Fruit fly (Drosophila melanogaster) whole organism, embryonic: ENCODE data around the gene CG5665.

Source experiments
- ATbp ChIP-seq: fragments of 200-800 bp; sonication (Bioruptor generic); optimal IDR thresholded peaks from 2 replicates; lab custom pipeline; 2017; ENCODE audit warnings: missing biosample characterization, mild to moderate bottlenecking, missing genetic modification characterization, missing genetic modification reagents
- BtbVII ChIP-seq: fragments of 200-800 bp; sonication (Bioruptor generic); optimal IDR thresholded peaks from 3 replicates; lab custom pipeline; 2017; ENCODE audit warnings: missing biosample characterization, mild to moderate bottlenecking, missing genetic modification characterization
- CG10274 ChIP-seq: fragments of 200-800 bp; sonication (Bioruptor generic); optimal IDR thresholded peaks from 3 replicates; lab custom pipeline; 2017; ENCODE audit warnings: missing biosample characterization, mild to moderate bottlenecking, missing genetic modification characterization
- CG11093 ChIP-seq: fragments of 200-800 bp; sonication (Bioruptor generic); IDR thresholded peaks from 3 replicates; pipeline ENCODE4 v1.3.6; 2022; ENCODE audit warnings: missing biosample characterization, missing genetic modification characterization
- CG11695 ChIP-seq: fragments of 200-800 bp; sonication (Bioruptor generic); IDR thresholded peaks from 3 replicates; pipeline ENCODE4 v1.3.6; 2022; ENCODE audit warnings: missing biosample characterization, missing genetic modification characterization
- CG11723 ChIP-seq: fragments of 200-800 bp; sonication (Bioruptor generic); optimal IDR thresholded peaks from 2 replicates; lab custom pipeline; 2017; ENCODE audit warnings: missing biosample characterization, mild to moderate bottlenecking, missing genetic modification characterization
- CG14050 ChIP-seq: fragments of 200-800 bp; sonication (Bioruptor generic); IDR thresholded peaks from 3 replicates; pipeline ENCODE4 v1.3.6; 2022; ENCODE audit warnings: missing biosample characterization, missing genetic modification characterization
- CG17328 ChIP-seq: fragments of 200-800 bp; sonication (Bioruptor generic); IDR thresholded peaks from 2 replicates; pipeline ENCODE4 v1.3.6; 2022; ENCODE audit warnings: missing biosample characterization, missing genetic modification characterization
- CG2129 ChIP-seq: fragments of 200-800 bp; sonication (Bioruptor generic); IDR thresholded peaks from 2 replicates; pipeline ENCODE4 v1.3.6; 2022; ENCODE audit warnings: missing biosample characterization, missing genetic modification characterization; ENCODE audit not compliant: partially characterized antibody
- CG30020 ChIP-seq: fragments of 200-800 bp; optimal IDR thresholded peaks from 2 replicates; lab custom pipeline; 2019; ENCODE audit warnings: missing biosample characterization, mild to moderate bottlenecking, missing genetic modification characterization, moderate library complexity
- CG31388 ChIP-seq: fragments of 200-800 bp; sonication (Bioruptor generic); optimal IDR thresholded peaks from 2 replicates; lab custom pipeline; 2016; ENCODE audit warnings: missing biosample characterization, missing genetic modification characterization
- CG31441 ChIP-seq: fragments of 200-800 bp; sonication (Bioruptor generic); IDR thresholded peaks from 2 replicates; pipeline ENCODE4 v1.3.6; 2022; ENCODE audit warnings: missing biosample characterization, missing genetic modification characterization
- CG33557 ChIP-seq: fragments of 200-800 bp; sonication (Bioruptor generic); optimal IDR thresholded peaks from 2 replicates; lab custom pipeline; 2019; ENCODE audit warnings: missing biosample characterization, mild to moderate bottlenecking, missing genetic modification characterization, moderate library complexity
- CG43689 ChIP-seq: fragments of 200-800 bp; sonication (Bioruptor generic); IDR thresholded peaks from 2 replicates; pipeline ENCODE4 v1.3.6; 2022; ENCODE audit warnings: missing biosample characterization, missing genetic modification characterization
- CG6272 ChIP-seq: fragments of 200-800 bp; sonication (Bioruptor generic); IDR thresholded peaks from 2 replicates; pipeline ENCODE4 v1.3.6; 2022; ENCODE audit warnings: missing biosample characterization, missing genetic modification characterization
- CG6813 ChIP-seq: fragments of 200-800 bp; sonication (Bioruptor generic); optimal IDR thresholded peaks from 2 replicates; lab custom pipeline; 2017; ENCODE audit warnings: missing biosample characterization, missing genetic modification characterization, mild to moderate bottlenecking, moderate library complexity, missing genetic modification reagents
- CG7271 ChIP-seq: fragments of 200-800 bp; sonication (Bioruptor generic); optimal IDR thresholded peaks from 2 replicates; lab custom pipeline; 2018; ENCODE audit warnings: missing biosample characterization, mild to moderate bottlenecking, missing genetic modification characterization, moderate library complexity
- CG8478 ChIP-seq: fragments of >200 bp; optimal IDR thresholded peaks from 2 replicates; lab custom pipeline; 2018
- CG8765 ChIP-seq: fragments of 200-800 bp; sonication (Bioruptor generic); IDR thresholded peaks from 2 replicates; pipeline ENCODE4 v1.3.6; 2022; ENCODE audit warnings: missing biosample characterization, missing genetic modification characterization
- CG9727 ChIP-seq: fragments of 200-800 bp; sonication (Bioruptor generic); optimal IDR thresholded peaks from 3 replicates; lab custom pipeline; 2017; ENCODE audit warnings: missing biosample characterization, mild to moderate bottlenecking, missing genetic modification characterization
- Dbx ChIP-seq: fragments of 200-800 bp; sonication (Bioruptor generic); IDR thresholded peaks from 3 replicates; pipeline ENCODE4 v1.3.6; 2022; ENCODE audit warnings: missing biosample characterization, missing genetic modification characterization
- Dref ChIP-seq: fragments of 200-800 bp; sonication (Bioruptor generic); IDR thresholded peaks from 2 replicates; pipeline ENCODE4 v1.3.6; 2022; ENCODE audit warnings: missing biosample characterization, missing genetic modification characterization
- Drgx ChIP-seq: fragments of 200-800 bp; sonication (Bioruptor generic); IDR thresholded peaks from 2 replicates; pipeline ENCODE4 v1.3.6; 2022; ENCODE audit warnings: missing biosample characterization, missing genetic modification characterization
- Eip74EF ChIP-seq, 2 experiments: fragments of 200-800 bp in 1 of 2; fragments of >200 bp in 1 of 2; sonication (Bioruptor generic) in 1 of 2; optimal IDR thresholded peaks; 2 replicates each; lab custom pipeline; 2017 to 2019; ENCODE audit warnings: missing biosample characterization in 2 of 2, missing genetic modification characterization in 2 of 2, mild to moderate bottlenecking in 1 of 2, moderate library complexity in 1 of 2
- Hsf ChIP-seq: fragments of 200-800 bp; sonication (Bioruptor generic); optimal IDR thresholded peaks from 3 replicates; lab custom pipeline; 2016; ENCODE audit warnings: missing biosample characterization, missing genetic modification characterization
- Kr ChIP-seq: fragments of 200-800 bp; sonication (Bioruptor generic); optimal IDR thresholded peaks from 2 replicates; lab custom pipeline; 2017; ENCODE audit warnings: missing biosample characterization, mild to moderate bottlenecking, missing genetic modification characterization
- MTF-1 ChIP-seq: fragments of 200-800 bp; sonication (Bioruptor generic); optimal IDR thresholded peaks from 2 replicates; lab custom pipeline; 2018; ENCODE audit warnings: missing biosample characterization, mild to moderate bottlenecking, missing genetic modification characterization, borderline replicate concordance
- Mes4 ChIP-seq: fragments of 200-800 bp; sonication (Bioruptor generic); optimal IDR thresholded peaks from 2 replicates; lab custom pipeline; 2016; ENCODE audit warnings: missing biosample characterization, missing genetic modification characterization
- Mrtf ChIP-seq: fragments of 200-800 bp; sonication (Bioruptor generic); IDR thresholded peaks from 3 replicates; pipeline ENCODE4 v1.3.6; 2022; ENCODE audit warnings: missing biosample characterization, missing genetic modification characterization
- Myb ChIP-seq: fragments of 200-800 bp; sonication (Bioruptor generic); optimal IDR thresholded peaks from 2 replicates; lab custom pipeline; 2016; ENCODE audit warnings: missing biosample characterization, missing genetic modification characterization
- NC2β ChIP-seq: fragments of 200-800 bp; sonication (Bioruptor generic); optimal IDR thresholded peaks from 2 replicates; lab custom pipeline; 2016; ENCODE audit warnings: missing biosample characterization, missing genetic modification characterization
- Scr ChIP-seq: fragments of 200-800 bp; sonication (Bioruptor generic); IDR thresholded peaks from 2 replicates; pipeline ENCODE4 v1.3.6; 2022; ENCODE audit warnings: missing biosample characterization, missing genetic modification characterization; ENCODE audit not compliant: partially characterized antibody
- Side ChIP-seq: fragments of 200-800 bp; sonication (Bioruptor generic); optimal IDR thresholded peaks from 2 replicates; lab custom pipeline; 2016; ENCODE audit warnings: missing biosample characterization, missing genetic modification characterization
- Trl ChIP-seq, 3 experiments: fragments of >200 bp in 2 of 3; fragments of 200-800 bp in 1 of 3; sonication (Bioruptor generic) in 1 of 3; optimal IDR thresholded peaks; 2 replicates in 1 of 3; 3 replicates in 2 of 3; lab custom pipeline; 2016 to 2017; ENCODE audit warnings: missing biosample characterization in 1 of 3, missing genetic modification characterization in 1 of 3
- Xrp1 ChIP-seq: fragments of 200-800 bp; sonication (Bioruptor generic); IDR thresholded peaks from 2 replicates; pipeline ENCODE4 v1.3.6; 2022; ENCODE audit warnings: missing biosample characterization, missing genetic modification characterization
- ase ChIP-seq: fragments of 200-800 bp; sonication (Bioruptor generic); IDR thresholded peaks from 3 replicates; pipeline ENCODE4 v1.3.6; 2022; ENCODE audit warnings: missing biosample characterization, missing genetic modification characterization
- ato ChIP-seq: fragments of 200-800 bp; sonication (Bioruptor generic); IDR thresholded peaks from 2 replicates; pipeline ENCODE4 v1.3.6; 2022; ENCODE audit warnings: missing biosample characterization, missing genetic modification characterization; ENCODE audit not compliant: partially characterized antibody
- bigmax ChIP-seq: fragments of 200-800 bp; sonication (Bioruptor generic); optimal IDR thresholded peaks from 2 replicates; lab custom pipeline; 2018; ENCODE audit warnings: missing biosample characterization, mild to moderate bottlenecking, missing genetic modification characterization
- cato ChIP-seq: fragments of 200-800 bp; sonication (Bioruptor generic); optimal IDR thresholded peaks from 2 replicates; lab custom pipeline; 2016; ENCODE audit warnings: missing biosample characterization, missing genetic modification characterization, borderline replicate concordance
- gro ChIP-seq: fragments of 200-800 bp; sonication (Bioruptor generic); optimal IDR thresholded peaks from 2 replicates; lab custom pipeline; 2016; ENCODE audit warnings: missing biosample characterization, missing genetic modification characterization
- jing ChIP-seq: fragments of 200-800 bp; sonication (Bioruptor generic); optimal IDR thresholded peaks from 2 replicates; lab custom pipeline; 2018; ENCODE audit warnings: missing biosample characterization, mild to moderate bottlenecking, missing genetic modification characterization
- lov ChIP-seq, 2 experiments: fragments of 200-800 bp in 1 of 2; fragments of >200 bp in 1 of 2; sonication (Bioruptor generic) in 1 of 2; IDR thresholded peaks in 1 of 2; optimal IDR thresholded peaks in 1 of 2; 2 replicates in 1 of 2; 3 replicates in 1 of 2; pipeline versions ENCODE4 v1.3.6 to Lab custom; 2017 to 2022; ENCODE audit warnings: missing biosample characterization in 1 of 2, missing genetic modification characterization in 1 of 2
- pan ChIP-seq, 4 experiments: fragments of >200 bp in 3 of 4; fragments of 200-800 bp in 1 of 4; sonication (Bioruptor generic) in 1 of 4; optimal IDR thresholded peaks in 3 of 4; IDR thresholded peaks in 1 of 4; 2 replicates each; pipeline versions ENCODE4 v1.3.6 to Lab custom; 2017 to 2022; ENCODE audit warnings: missing biosample characterization in 2 of 4, missing genetic modification characterization in 2 of 4, mixed read lengths in 1 of 4
- ro ChIP-seq: fragments of 200-800 bp; sonication (Bioruptor generic); IDR thresholded peaks from 2 replicates; pipeline ENCODE4 v1.3.6; 2022; ENCODE audit warnings: missing biosample characterization, missing genetic modification characterization
- shn ChIP-seq: fragments of 200-800 bp; sonication (Bioruptor generic); optimal IDR thresholded peaks from 3 replicates; lab custom pipeline; 2016; ENCODE audit warnings: missing biosample characterization, missing genetic modification characterization
- sug ChIP-seq: fragments of 200-800 bp; optimal IDR thresholded peaks from 2 replicates; lab custom pipeline; 2019; ENCODE audit warnings: missing biosample characterization, mild to moderate bottlenecking, missing genetic modification characterization, moderate library complexity
- trem ChIP-seq: fragments of 200-800 bp; optimal IDR thresholded peaks from 3 replicates; lab custom pipeline; 2019; ENCODE audit warnings: missing biosample characterization, mild to moderate bottlenecking, missing genetic modification characterization, moderate library complexity

The CG5665 gene

dm6 chr3L:20347762-20348580 is 10.3 kb upstream of the CG5665 start, which contains the start of the genes Rbbp5 and eRF1 (continued):
- TF ChIP-seq CG43689 (GFP tag; lab: Robert Waterston, UW) (peak; percentile 43; the same call in 1 of the 2 replicates), NC2β (GFP tag; lab: Kevin White, UChicago) (no peak), BtbVII (GFP tag; lab: Kevin White, UChicago) (peak; percentile 47), CG6272 (GFP tag; lab: Robert Waterston, UW) (no peak), CG11695 (GFP tag; lab: Robert Waterston, UW) (0 out of 3 replicates have a peak, but pooled peaks have one; percentile 10), CG31388 (GFP tag; lab: Kevin White, UChicago) (peak; percentile 65), CG17328 (GFP tag; lab: Robert Waterston, UW) (peak; percentile 75), gro (peak; percentile 14), trem (tag; lab: Kevin White, UChicago) (peak; percentile 80), CG6813 (GFP tag; lab: Kevin White, UChicago) (no peak), Mrtf (GFP tag; lab: Robert Waterston, UW) (no peak), Drgx (GFP tag; lab: Robert Waterston, UW) (no peak), pan (optimal IDR thresholded peaks at IDR 0.05; lab: Kevin White, UChicago) (no peak), pan (GFP tag; optimal IDR thresholded peaks at IDR 0.05 in 1 of 2, IDR thresholded peaks at IDR 0.05 in 1 of 2) (peak in 1 of 2 experiments; percentile 74), lov (optimal IDR thresholded peaks at IDR 0.05; lab: Kevin White, UChicago) (no peak), lov (GFP tag; IDR thresholded peaks at IDR 0.05; lab: Robert Waterston, UW) (peak; percentile 64; the same call in 2 of the 3 replicates), Trl (optimal IDR thresholded peaks at IDR 0.05; lab: Kevin White, UChicago) (no peak), Trl (GFP tag; optimal IDR thresholded peaks at IDR 0.05; lab: Kevin White, UChicago) (peak; percentile 57), Hsf (GFP tag; lab: Kevin White, UChicago) (peak; percentile 68), cato (no peak), CG30020 (tag; lab: Kevin White, UChicago) (peak; percentile 74), Dref (GFP tag; lab: Robert Waterston, UW) (peak; percentile 92), Myb (GFP tag; lab: Kevin White, UChicago) (peak; percentile 18), Kr (GFP tag; lab: Kevin White, UChicago) (no peak), Xrp1 (peak; percentile 80), CG8478 (no peak), CG33557 (GFP tag; lab: Kevin White, UChicago) (peak; percentile 55), CG7271 (tag; lab: Kevin White, UChicago) (no peak), jing (GFP tag; lab: Kevin White, UChicago) (no peak), CG31441 (peak; percentile 80; the same call in 1 of the 2 replicates), Side (peak; percentile 47), CG11723 (GFP tag; lab: Kevin White, UChicago) (peak; percentile 30), sug (tag; lab: Kevin White, UChicago) (peak; percentile 81), Dbx (GFP tag; lab: Robert Waterston, UW) (peak; percentile 93), CG10274 (GFP tag; lab: Kevin White, UChicago) (no peak), ato (GFP tag; lab: Robert Waterston, UW) (peak; percentile 81), CG14050 (peak; percentile 54; the same call in 2 of the 3 replicates), CG11093 (GFP tag; lab: Robert Waterston, UW) (peak; percentile 59; the same call in 1 of the 3 replicates), bigmax (peak; percentile 78), Scr (GFP tag; lab: Robert Waterston, UW) (peak; percentile 94), CG8765 (peak; percentile 64), Mes4 (GFP tag; lab: Kevin White, UChicago) (peak; percentile 40), ATbp (GFP tag; lab: Kevin White, UChicago) (no peak), ase (GFP tag; lab: Robert Waterston, UW) (peak; percentile 57; the same call in 2 of the 3 replicates), MTF-1 (GFP tag; lab: Kevin White, UChicago) (no peak), CG2129 (GFP tag; lab: Robert Waterston, UW) (peak; percentile 73), shn (GFP tag; lab: Kevin White, UChicago) (peak; percentile 42), Eip74EF (GFP tag; optimal IDR thresholded peaks at IDR 0.05; lab: Kevin White, UChicago) (peak in 1 of 2 experiments; percentile 3), CG9727 (GFP tag; lab: Kevin White, UChicago) (peak; percentile 77), ro (GFP tag; lab: Robert Waterston, UW) (no peak)
